Worm (Caenorhabditis elegans) whole organism, L4/young adult: ENCODE data around the gene nspb-2.
A peak's percentile ranks its signal among the peaks of the same experiment; 100 is the strongest.

Experiments used
- W03F9.2 ChIP-seq: fragments of 150-350 bp; optimal IDR thresholded peaks from 2 replicates; lab custom pipeline; 2014; ENCODE audit warnings: missing biosample characterization, missing genetic modification characterization
- dao-5 ChIP-seq: sonication (generic microtip); optimal IDR thresholded peaks from 2 replicates; lab custom pipeline; 2016; ENCODE audit warnings: missing genotype, missing genetic modification characterization, moderate library complexity, missing compliant biosample characterization
- him-1 ChIP-seq: sonication (generic microtip); optimal IDR thresholded peaks from 2 replicates; lab custom pipeline; 2016; ENCODE audit warnings: missing genotype, missing genetic modification reagents, missing genetic modification characterization, missing compliant biosample characterization

Gene nspb-2

DNA sequence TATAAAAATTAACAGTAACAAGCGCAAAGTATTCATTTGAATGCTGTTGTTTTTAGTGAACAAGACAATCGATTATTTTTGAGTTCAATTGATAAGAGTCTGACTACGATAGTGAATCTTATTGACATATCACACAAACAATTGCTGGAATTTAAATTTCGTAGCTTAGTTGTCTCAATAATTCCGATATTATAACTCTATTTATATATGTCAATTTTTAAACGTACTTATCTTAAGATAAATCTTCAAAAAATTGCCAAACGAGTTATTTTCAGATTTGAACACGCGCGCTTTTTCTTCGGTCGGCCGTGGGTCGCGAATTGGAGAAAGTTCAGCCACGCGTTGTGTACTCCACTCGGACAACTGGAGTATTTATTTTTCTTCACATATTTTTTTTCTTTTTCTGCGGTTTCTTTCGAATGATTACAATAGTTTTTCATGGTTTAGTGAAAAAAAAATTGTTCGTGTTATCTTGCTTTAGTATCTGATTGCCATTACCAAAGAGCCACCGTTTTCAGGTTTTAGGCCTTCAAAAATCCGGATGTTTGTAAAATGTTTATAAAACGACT lies 40.3 kb downstream of the nspb-2 start, which contains the start of the genes cest-5.1 and C01B10.9:
Gene cest-5.1 (minus strand): TSS at position 51 of the 569 bp plus-strand sequence.
Gene C01B10.9 (plus strand): TSS at position 519 of the 569 bp plus-strand sequence.
- TF ChIP-seq dao-5 (no peak), W03F9.2 (peak; percentile 73), him-1 (tag; lab: Kevin White, UChicago) (no peak)

DNA sequence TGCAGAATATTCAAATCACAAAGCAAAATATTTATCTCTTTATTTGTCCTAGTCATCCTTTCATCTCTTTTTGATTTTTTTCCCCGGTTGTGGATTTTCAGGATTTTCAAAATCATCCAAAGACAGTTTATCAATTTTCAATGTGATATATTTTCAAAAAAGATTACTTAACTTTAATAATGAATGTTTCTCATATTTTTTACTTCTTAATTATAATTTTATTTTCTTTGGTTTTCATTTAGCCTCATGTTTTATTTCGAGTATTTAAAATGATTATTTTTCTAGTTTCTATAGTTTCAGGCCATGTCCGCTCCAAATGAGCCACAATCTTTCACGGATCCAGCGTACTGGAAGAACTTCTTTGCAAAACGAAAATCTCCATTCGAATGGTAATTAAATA lies 43.3 kb downstream of the nspb-2 start, which contains the start of gene metl-13:
Gene metl-13 (plus strand): TSS at position 301 of the 400 bp plus-strand sequence.
- TF ChIP-seq W03F9.2 (no peak), him-1 (tag; lab: Kevin White, UChicago) (no peak), dao-5 (no peak)

DNA sequence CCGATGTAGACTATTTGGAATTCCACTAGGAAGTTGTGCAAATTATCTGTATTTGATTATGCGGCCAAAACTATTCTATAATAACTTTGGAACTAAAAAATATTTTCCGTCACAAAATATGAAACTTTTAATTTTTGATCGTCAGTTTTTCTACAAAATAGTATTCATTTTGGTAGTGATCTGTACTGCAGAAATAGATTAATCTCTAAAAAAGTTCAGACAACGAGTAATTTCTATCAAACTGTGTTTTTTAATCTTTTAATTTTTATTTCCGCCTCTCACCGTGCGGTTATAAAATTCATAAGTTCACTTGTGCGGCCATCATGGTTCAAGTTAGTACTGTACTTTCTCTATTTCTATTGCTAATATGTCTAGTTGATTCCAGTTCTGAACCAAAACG lies 46.8 kb downstream of the nspb-2 start, which contains the start of gene C01B10.7:
Gene C01B10.7 (plus strand): TSS at position 301 of the 400 bp plus-strand sequence.
- no peak for TF ChIP-seq dao-5
- TF ChIP-seq W03F9.2, result no peak
- TF ChIP-seq him-1 (tag; lab: Kevin White, UChicago), result no peak

DNA sequence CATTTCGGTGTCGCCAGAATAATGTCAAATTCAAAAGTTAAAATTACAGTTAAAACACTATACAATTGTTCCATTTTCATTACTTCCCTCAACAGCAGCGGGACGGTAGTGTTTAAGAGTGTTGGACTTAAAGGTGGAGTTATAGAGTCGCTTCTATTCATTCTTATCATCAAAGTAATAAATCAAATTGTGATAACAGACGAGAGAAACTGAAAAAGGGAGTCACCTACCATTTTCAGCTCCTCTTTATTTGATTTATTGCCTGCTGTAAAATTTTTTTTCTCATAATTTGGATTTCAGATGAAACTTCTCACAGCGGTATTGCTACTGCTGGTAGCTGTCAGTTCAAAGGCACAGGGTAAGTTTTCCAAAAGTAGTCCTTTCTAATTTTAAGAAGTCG lies 48.4 kb downstream of the nspb-2 start, which contains the start of gene C01B10.6:
Gene C01B10.6 (plus strand): TSS at position 301 of the 400 bp plus-strand sequence.
- no peak for TF ChIP-seq him-1 (tag; lab: Kevin White, UChicago)
- no peak for TF ChIP-seq W03F9.2
- no peak for TF ChIP-seq dao-5
